Worm (Caenorhabditis elegans): ENCODE measurements around the gene his-3.

his-3 gene

ce11 chrV:16022600-16022999, 18.0 kb upstream of the his-3 start:
- TF ChIP-seq sdc-2 (tag; optimal IDR thresholded peaks at IDR 0.05), result peak; percentile 47
- TF ChIP-seq T23F11.4 (GFP tag; optimal IDR thresholded peaks at IDR 0.05), result no peak
- no peak for TF ChIP-seq tbx-2 (tag; optimal IDR thresholded peaks at IDR 0.05)
- no peak for TF ChIP-seq elt-4 (tag; optimal IDR thresholded peaks at IDR 0.05)
- TF ChIP-seq tbx-7 (tag; optimal IDR thresholded peaks at IDR 0.05), result peak; percentile 85
- TF ChIP-seq ets-4 (tag; optimal IDR thresholded peaks at IDR 0.05), result peak; percentile 72
- TF ChIP-seq hlh-15 (tag; optimal IDR thresholded peaks at IDR 0.05), result no peak
- TF ChIP-seq F13H6.1 (tag; optimal IDR thresholded peaks at IDR 0.05), result peak; percentile 35
- no peak for TF ChIP-seq npax-4 (tag; optimal IDR thresholded peaks at IDR 0.05)
- TF ChIP-seq hlh-8 (tag; optimal IDR thresholded peaks at IDR 0.05), result peak; percentile 74
- no peak for TF ChIP-seq ttx-3 (tag; optimal IDR thresholded peaks at IDR 0.05)
- peak; percentile 57 for TF ChIP-seq lim-6 (tag; optimal IDR thresholded peaks at IDR 0.05)
- no peak for TF ChIP-seq pha-4 (tag; optimal IDR thresholded peaks at IDR 0.05)
- no peak for TF ChIP-seq hlh-13 (GFP tag; optimal IDR thresholded peaks at IDR 0.05)
- no peak for TF ChIP-seq pros-1 (tag; optimal IDR thresholded peaks at IDR 0.05)
- no peak for TF ChIP-seq K09A11.1 (tag; optimal IDR thresholded peaks at IDR 0.05; ENCODE audit: insufficient read depth)
- TF ChIP-seq sox-2 (GFP tag; IDR thresholded peaks at IDR 0.05), result no peak
- no peak for TF ChIP-seq ceh-18 (tag; optimal IDR thresholded peaks at IDR 0.05)
- peak; percentile 43 for TF ChIP-seq fax-1 (tag; optimal IDR thresholded peaks at IDR 0.05)
- TF ChIP-seq ceh-30 (tag; optimal IDR thresholded peaks at IDR 0.05), result no peak
- TF ChIP-seq ceh-45 (GFP tag; IDR thresholded peaks at IDR 0.05), result no peak
- no peak for TF ChIP-seq eyg-1 (tag; optimal IDR thresholded peaks at IDR 0.05)
- peak; percentile 23 for TF ChIP-seq gmeb-2 (tag; optimal IDR thresholded peaks at IDR 0.05)
- TF ChIP-seq pax-1 (tag; optimal IDR thresholded peaks at IDR 0.05), result no peak
- peak; percentile 38 for TF ChIP-seq elt-2 (tag; optimal IDR thresholded peaks at IDR 0.05)
- TF ChIP-seq ceh-9 (tag; optimal IDR thresholded peaks at IDR 0.05), result no peak
- TF ChIP-seq zip-5 (tag; optimal IDR thresholded peaks at IDR 0.05), result peak; percentile 68
- TF ChIP-seq lin-11 (tag; optimal IDR thresholded peaks at IDR 0.05), result no peak
- TF ChIP-seq unc-55 (GFP tag; optimal IDR thresholded peaks at IDR 0.05), result no peak
- no peak for TF ChIP-seq ceh-22 (tag; optimal IDR thresholded peaks at IDR 0.05)
- no peak for TF ChIP-seq unc-86 (tag; optimal IDR thresholded peaks at IDR 0.05)
- TF ChIP-seq nhr-11 (tag; optimal IDR thresholded peaks at IDR 0.05), result no peak
- no peak for TF ChIP-seq che-1 (tag; optimal IDR thresholded peaks at IDR 0.05)
- peak; percentile 29 for TF ChIP-seq ceh-48 (tag; optimal IDR thresholded peaks at IDR 0.05)
- TF ChIP-seq madf-2 (tag; optimal IDR thresholded peaks at IDR 0.05), result no peak
- no peak for TF ChIP-seq ahr-1 (tag; optimal IDR thresholded peaks at IDR 0.05)
- no peak for TF ChIP-seq pat-9 (tag; optimal IDR thresholded peaks at IDR 0.05)
- TF ChIP-seq dve-1 (tag; optimal IDR thresholded peaks at IDR 0.05), result no peak
- TF ChIP-seq mec-3 (tag; optimal IDR thresholded peaks at IDR 0.05; ENCODE audit: borderline replicate concordance), result no peak
- no peak for TF ChIP-seq ceh-6 (GFP tag; optimal IDR thresholded peaks at IDR 0.05)
- TF ChIP-seq ref-2 (tag; optimal IDR thresholded peaks at IDR 0.05), result peak; percentile 53
- TF ChIP-seq hlh-30 (tag; optimal IDR thresholded peaks at IDR 0.05; ENCODE audit: insufficient read depth), result no peak
- peak; percentile 90 for TF ChIP-seq ceh-2 (tag; optimal IDR thresholded peaks at IDR 0.05)
- TF ChIP-seq syd-9 (tag; optimal IDR thresholded peaks at IDR 0.05), result no peak
- TF ChIP-seq ztf-16 (tag; optimal IDR thresholded peaks at IDR 0.05), result peak; percentile 6
- TF ChIP-seq C08G9.2 (tag; optimal IDR thresholded peaks at IDR 0.05), result peak; percentile 94
- TF ChIP-seq Y22D7AL.16 (tag; optimal IDR thresholded peaks at IDR 0.05), result no peak
- no peak for TF ChIP-seq pqm-1 (tag; optimal IDR thresholded peaks at IDR 0.05)
- TF ChIP-seq ama-1 (optimal IDR thresholded peaks at IDR 0.05), result no peak
- no peak for TF ChIP-seq sox-4 (tag; optimal IDR thresholded peaks at IDR 0.05)
- TF ChIP-seq nhr-232 (tag; optimal IDR thresholded peaks at IDR 0.05), result no peak
- no peak for TF ChIP-seq hlh-6 (tag; optimal IDR thresholded peaks at IDR 0.05)
- TF ChIP-seq dmd-4 (tag; optimal IDR thresholded peaks at IDR 0.05; ENCODE audit: borderline replicate concordance), result no peak
- no peak for TF ChIP-seq fkh-10 (GFP tag; optimal IDR thresholded peaks at IDR 0.05)
- no peak for TF ChIP-seq pha-2 (tag; optimal IDR thresholded peaks at IDR 0.05)

All from whole organism, late embryonic.